Fruit fly (Drosophila melanogaster): ENCODE results near the gene CG33493.

Gene CG33493

dm6 chr3L:10683899-10684340 is 9.0 kb downstream of the CG33493 start (continued):
- TF ChIP-seq schlank (tag; optimal IDR thresholded peaks at IDR 0.05), result no peak
- TF ChIP-seq CG11560 (tag; IDR thresholded peaks at IDR 0.05), result peak; percentile 61; the same call in 1 of the 3 replicates
- peak; percentile 89 for TF ChIP-seq bab2 (GFP tag; optimal IDR thresholded peaks at IDR 0.05)
- no peak for TF ChIP-seq z (GFP tag; IDR thresholded peaks at IDR 0.05)
- no peak for TF ChIP-seq CG30020 (tag; optimal IDR thresholded peaks at IDR 0.05)
- TF ChIP-seq pita (GFP tag; optimal IDR thresholded peaks at IDR 0.05), result no peak
- peak; percentile 12 to 16 for TF ChIP-seq bsh (GFP tag; optimal IDR thresholded peaks at IDR 0.05)
- TF ChIP-seq CG4424 (GFP tag; optimal IDR thresholded peaks at IDR 0.05), result peak; percentile 72
- TF ChIP-seq CG17802 (tag; optimal IDR thresholded peaks at IDR 0.05), result peak; percentile 58
- TF ChIP-seq abd-A (tag; optimal IDR thresholded peaks at IDR 0.05), result no peak
- peak; percentile 80 for TF ChIP-seq CG17359 (tag; optimal IDR thresholded peaks at IDR 0.05)
- no peak for TF ChIP-seq gcm2 (GFP tag; optimal IDR thresholded peaks at IDR 0.05)
- TF ChIP-seq TFAM (GFP tag; optimal IDR thresholded peaks at IDR 0.05), result no peak
- peak; percentile 70 for TF ChIP-seq Antp (GFP tag; optimal IDR thresholded peaks at IDR 0.05)
- TF ChIP-seq dm (GFP tag; optimal IDR thresholded peaks at IDR 0.05), result no peak
- TF ChIP-seq CG5245 (GFP tag; optimal IDR thresholded peaks at IDR 0.05), result peak; percentile 28
- TF ChIP-seq Mrtf (GFP tag; IDR thresholded peaks at IDR 0.05), result peak; percentile 64; the same call in 2 of the 3 replicates
- no peak for TF ChIP-seq pzg (GFP tag; optimal IDR thresholded peaks at IDR 0.05)
- no peak for TF ChIP-seq CG2202 (tag; optimal IDR thresholded peaks at IDR 0.05)
- TF ChIP-seq CG15479 (GFP tag; optimal IDR thresholded peaks at IDR 0.05), result no peak
- TF ChIP-seq CG17385 (GFP tag; optimal IDR thresholded peaks at IDR 0.05), result peak; percentile 45
- TF ChIP-seq ab (GFP tag; optimal IDR thresholded peaks at IDR 0.05), result no peak
- TF ChIP-seq crol (GFP tag; IDR thresholded peaks at IDR 0.05), result no peak
- peak; percentile 49 for TF ChIP-seq CG10267 (tag; optimal IDR thresholded peaks at IDR 0.05)
- TF ChIP-seq lola (GFP tag; optimal IDR thresholded peaks at IDR 0.05), result peak in 1 of 3 experiments; percentile 23
- TF ChIP-seq CG10274 (GFP tag; optimal IDR thresholded peaks at IDR 0.05), result peak; percentile 18
- TF ChIP-seq CG12071 (GFP tag; optimal IDR thresholded peaks at IDR 0.05), result peak; percentile 59
- no peak for TF ChIP-seq CG9797 (GFP tag; optimal IDR thresholded peaks at IDR 0.05)
- peak; percentile 70 for TF ChIP-seq ATbp (GFP tag; optimal IDR thresholded peaks at IDR 0.05)
- peak; percentile 1 for TF ChIP-seq gsb-n (tag; optimal IDR thresholded peaks at IDR 0.05)
- TF ChIP-seq CG8765 (GFP tag; IDR thresholded peaks at IDR 0.05), result no peak
- peak; percentile 67 for TF ChIP-seq CG2875 (GFP tag; optimal IDR thresholded peaks at IDR 0.05)
- no peak for TF ChIP-seq knrl (GFP tag; IDR thresholded peaks at IDR 0.05; ENCODE audit: partially characterized antibody)
- TF ChIP-seq CG2678 (tag; optimal IDR thresholded peaks at IDR 0.05), result peak; percentile 76
- TF ChIP-seq bowl (GFP tag; IDR thresholded peaks at IDR 0.05), result 0 out of 2 replicates have a peak, but pooled peaks have one; percentile 35
- no peak for TF ChIP-seq Hmx (GFP tag; optimal IDR thresholded peaks at IDR 0.05)
- TF ChIP-seq Six4 (GFP tag; optimal IDR thresholded peaks at IDR 0.05), result peak; percentile 46
- peak; percentile 69 for TF ChIP-seq CoRest (tag; optimal IDR thresholded peaks at IDR 0.05)
- peak; percentile 85 for TF ChIP-seq Sox100B (GFP tag; optimal IDR thresholded peaks at IDR 0.05)
- TF ChIP-seq ham (GFP tag; IDR thresholded peaks at IDR 0.05), result no peak
- peak; percentile 21; the same call in 1 of the 2 replicates for TF ChIP-seq H2.0 (GFP tag; IDR thresholded peaks at IDR 0.05)
- TF ChIP-seq CG2116 (GFP tag; optimal IDR thresholded peaks at IDR 0.05), result peak; percentile 31
- no peak for TF ChIP-seq CG1024 (GFP tag; IDR thresholded peaks at IDR 0.05)
- TF ChIP-seq Dll (GFP tag; IDR thresholded peaks at IDR 0.05; ENCODE audit: partially characterized antibody), result no peak
- TF ChIP-seq Abd-B (GFP tag; optimal IDR thresholded peaks at IDR 0.05), result no peak
- TF ChIP-seq pho (GFP tag; optimal IDR thresholded peaks at IDR 0.05), result peak; percentile 44
- peak; percentile 79 for TF ChIP-seq fd96Cb (tag; optimal IDR thresholded peaks at IDR 0.05)
- TF ChIP-seq NfI (GFP tag; optimal IDR thresholded peaks at IDR 0.05), result peak; percentile 46
- peak; percentile 22 for TF ChIP-seq NC2β (GFP tag; optimal IDR thresholded peaks at IDR 0.05)
- TF ChIP-seq CG12659 (GFP tag; optimal IDR thresholded peaks at IDR 0.05), result peak; percentile 59

All from whole organism, embryonic.